Worm (Caenorhabditis elegans) whole organism, early embryonic: Measurements from ENCODE around the gene C29F9.5.

ENCODE experiments used
- B0310.2 ChIP-seq: sonication (generic microtip); optimal IDR thresholded peaks from 2 replicates; lab custom pipeline; 2016; ENCODE audit warnings: mild to moderate bottlenecking, missing genetic modification characterization, missing compliant biosample characterization
- F13C5.2 ChIP-seq: sonication (generic microtip); optimal IDR thresholded peaks from 2 replicates; lab custom pipeline; 2017; ENCODE audit warnings: mild to moderate bottlenecking, missing genetic modification characterization, inconsistent platforms, missing compliant biosample characterization
- aly-1 ChIP-seq: sonication (generic microtip); optimal IDR thresholded peaks from 2 replicates; lab custom pipeline; 2016; ENCODE audit warnings: missing genetic modification characterization, missing compliant biosample characterization
- ama-1 ChIP-seq: fragments of 150-350 bp; optimal IDR thresholded peaks from 2 replicates; lab custom pipeline; 2014
- ceh-13 ChIP-seq: fragments of 200-800 bp; sonication (Bioruptor generic); optimal IDR thresholded peaks from 2 replicates; lab custom pipeline; 2018; ENCODE audit warnings: mild to moderate bottlenecking, missing genetic modification characterization, missing compliant biosample characterization
- ceh-36 ChIP-seq: sonication (generic microtip); optimal IDR thresholded peaks from 2 replicates; lab custom pipeline; 2016; ENCODE audit warnings: missing genetic modification characterization, inconsistent platforms, missing compliant biosample characterization
- ets-7 ChIP-seq: sonication (generic microtip); optimal IDR thresholded peaks from 2 replicates; lab custom pipeline; 2016; ENCODE audit warnings: missing genotype, missing genetic modification characterization, missing compliant biosample characterization
- flt-1 ChIP-seq: fragments of 200-800 bp; sonication (Bioruptor generic); IDR thresholded peaks from 2 replicates; pipeline ENCODE4 v1.3.6; 2022; ENCODE audit warnings: missing genetic modification characterization, missing compliant biosample characterization
- hmbx-1 ChIP-seq: sonication (generic microtip); optimal IDR thresholded peaks from 2 replicates; lab custom pipeline; 2016; ENCODE audit warnings: mild to moderate bottlenecking, missing genetic modification characterization, missing compliant biosample characterization
- hmg-4 ChIP-seq: fragments of 200-800 bp; sonication (Bioruptor generic); optimal IDR thresholded peaks from 2 replicates; lab custom pipeline; 2018; ENCODE audit warnings: mild to moderate bottlenecking, missing genetic modification characterization, missing compliant biosample characterization
- hnd-1 ChIP-seq: sonication (generic microtip); optimal IDR thresholded peaks from 2 replicates; lab custom pipeline; 2016; ENCODE audit warnings: missing genetic modification characterization, missing compliant biosample characterization
- pes-1 ChIP-seq: fragments of 200-800 bp; sonication (Bioruptor generic); IDR thresholded peaks from 2 replicates; pipeline ENCODE4 v1.3.6; 2022; ENCODE audit warnings: missing genetic modification reagents, missing genetic modification characterization, missing compliant biosample characterization
- scrt-1 ChIP-seq: fragments of 200-800 bp; sonication (Bioruptor generic); IDR thresholded peaks from 2 replicates; pipeline ENCODE4 v1.3.6; 2022; ENCODE audit warnings: missing genetic modification characterization, missing compliant biosample characterization
- sea-1 ChIP-seq: fragments of 200-800 bp; sonication (Bioruptor generic); conservative IDR thresholded peaks from 2 replicates; pipeline ENCODE4 v1.3.6; 2022; ENCODE audit warnings: missing genetic modification characterization, missing compliant biosample characterization
- tbx-11 ChIP-seq: fragments of 200-800 bp; sonication (Bioruptor generic); IDR thresholded peaks from 2 replicates; pipeline ENCODE4 v1.3.6; 2022; ENCODE audit warnings: missing genetic modification characterization, missing compliant biosample characterization
- tbx-37 ChIP-seq: fragments of 200-800 bp; sonication (Bioruptor generic); conservative IDR thresholded peaks from 2 replicates; pipeline ENCODE4 v1.3.6; 2022; ENCODE audit warnings: missing genetic modification reagents, missing genetic modification characterization, missing compliant biosample characterization
- tra-4 ChIP-seq: sonication (generic microtip); optimal IDR thresholded peaks from 2 replicates; lab custom pipeline; 2017; ENCODE audit warnings: missing genetic modification characterization, missing compliant biosample characterization

Gene C29F9.5

DNA sequence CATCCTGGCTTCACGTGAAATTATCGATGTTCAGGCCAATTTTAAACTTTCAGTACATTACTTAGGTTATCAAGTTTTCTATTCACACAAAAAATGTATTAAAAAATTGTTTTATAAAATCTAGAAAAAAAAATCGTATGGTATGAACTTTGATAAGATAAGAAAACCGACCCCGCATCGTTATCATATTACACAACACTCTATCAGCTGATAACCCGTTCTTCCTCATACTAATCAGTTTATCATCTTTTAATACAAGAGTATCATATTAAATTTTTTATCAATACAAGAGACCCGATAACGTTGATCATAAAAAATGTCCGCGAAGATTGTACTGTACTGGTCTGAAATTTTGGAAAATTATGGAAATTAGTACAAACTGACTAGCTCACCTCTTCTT, 36.9 kb downstream of the C29F9.5 start:
- TF ChIP-seq hnd-1 (tag; lab: Kevin White, UChicago) (no peak), scrt-1 (no peak), flt-1 (GFP tag; lab: Robert Waterston, UW) (no peak), aly-1 (tag; lab: Kevin White, UChicago) (no peak), ama-1 (lab: Kevin White, UChicago) (no peak), hmg-4 (GFP tag; lab: Kevin White, UChicago) (no peak), tbx-11 (GFP tag; lab: Robert Waterston, UW) (no peak), tbx-37 (GFP tag; lab: Robert Waterston, UW) (no peak), F13C5.2 (tag; lab: Kevin White, UChicago) (no peak), ceh-13 (no peak), B0310.2 (tag; lab: Kevin White, UChicago) (no peak)

DNA sequence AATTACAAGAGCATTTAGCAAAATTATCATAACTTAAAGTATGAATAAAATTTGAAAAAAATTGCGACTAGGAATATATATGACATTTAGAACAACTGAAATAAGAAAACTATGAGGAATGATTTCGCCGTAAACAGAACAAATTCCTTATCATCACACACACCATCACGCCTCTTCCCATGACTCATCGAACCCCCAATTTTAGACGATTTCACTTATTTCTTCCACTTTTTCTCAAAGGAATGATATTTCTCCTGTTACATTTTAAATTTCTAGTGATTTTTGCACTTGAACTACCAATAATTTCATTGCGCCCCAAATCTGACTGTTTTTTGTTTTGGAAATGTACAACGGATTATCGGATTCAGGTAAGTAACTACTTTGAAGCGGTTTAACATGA, 39.3 kb downstream of the C29F9.5 start, which contains the start of the genes zig-13 and ver-1:
Gene zig-13, minus strand, starts transcription at position 101 of the 400 bp plus-strand sequence.
Gene ver-1, plus strand, starts transcription at position 180 of the 400 bp plus-strand sequence.
- TF ChIP-seq tra-4 (tag; lab: Kevin White, UChicago) (no peak), hnd-1 (tag; lab: Kevin White, UChicago) (no peak), scrt-1 (no peak), ets-7 (tag; lab: Kevin White, UChicago) (no peak), flt-1 (GFP tag; lab: Robert Waterston, UW) (no peak), F13C5.2 (tag; lab: Kevin White, UChicago) (no peak), tbx-37 (GFP tag; lab: Robert Waterston, UW) (no peak), ceh-13 (no peak), ceh-36 (tag; lab: Kevin White, UChicago) (no peak)

DNA sequence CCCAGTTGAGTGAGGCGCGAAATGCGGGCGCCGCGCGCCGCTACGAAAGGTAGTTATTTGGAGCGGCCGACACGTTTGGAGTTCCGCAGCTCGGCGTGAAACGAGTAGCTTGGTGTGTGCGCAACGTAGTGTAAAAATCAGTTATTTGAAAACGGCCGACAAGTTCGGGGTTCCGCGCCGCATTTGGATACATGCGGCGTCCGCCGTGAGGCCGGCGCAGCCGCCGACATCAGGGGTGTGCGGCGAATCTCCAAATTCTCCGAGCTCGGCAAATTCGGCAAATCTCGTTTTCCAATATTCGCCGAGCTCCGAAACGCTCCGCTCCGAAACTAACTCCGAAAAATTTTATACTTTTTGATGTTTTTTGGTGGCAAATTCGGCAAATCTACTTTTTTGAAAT, 40.7 kb downstream of the C29F9.5 start:
- TF ChIP-seq hmg-4 (GFP tag; lab: Kevin White, UChicago), result no peak
- TF ChIP-seq pes-1 (GFP tag; lab: Robert Waterston, UW), result no peak
- TF ChIP-seq hnd-1 (tag; lab: Kevin White, UChicago), result no peak
- TF ChIP-seq F13C5.2 (tag; lab: Kevin White, UChicago), result no peak
- no peak for TF ChIP-seq ceh-36 (tag; lab: Kevin White, UChicago)
- no peak for TF ChIP-seq flt-1 (GFP tag; lab: Robert Waterston, UW)
- no peak for TF ChIP-seq tbx-37 (GFP tag; lab: Robert Waterston, UW)
- no peak for TF ChIP-seq tra-4 (tag; lab: Kevin White, UChicago)
- no peak for TF ChIP-seq hmbx-1 (tag; lab: Kevin White, UChicago)

DNA sequence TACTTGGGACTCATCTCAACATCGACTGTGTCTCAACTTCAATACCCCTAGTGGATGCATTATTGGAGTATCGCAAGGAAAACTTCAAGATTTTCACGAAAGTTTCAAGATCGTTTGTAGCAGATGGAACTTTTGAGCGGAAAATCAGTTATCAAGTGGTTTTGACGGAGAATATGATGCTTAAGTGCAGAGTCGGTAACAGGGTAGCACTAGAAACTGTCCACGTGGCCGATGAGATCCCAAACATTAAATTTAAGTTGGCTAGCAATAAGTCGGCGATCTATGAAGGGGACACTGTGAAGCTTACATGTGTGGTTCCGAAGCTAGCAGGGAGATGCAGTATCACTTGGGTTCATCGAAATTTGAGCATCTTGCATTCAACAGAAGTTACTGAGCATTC, 41.8 kb downstream of the C29F9.5 start:
- TF ChIP-seq tra-4 (tag; lab: Kevin White, UChicago), result no peak
- no peak for TF ChIP-seq hmbx-1 (tag; lab: Kevin White, UChicago)
- no peak for TF ChIP-seq ama-1 (lab: Kevin White, UChicago)
- no peak for TF ChIP-seq F13C5.2 (tag; lab: Kevin White, UChicago)
- TF ChIP-seq hnd-1 (tag; lab: Kevin White, UChicago), result no peak
- TF ChIP-seq tbx-11 (GFP tag; lab: Robert Waterston, UW), result no peak
- no peak for TF ChIP-seq B0310.2 (tag; lab: Kevin White, UChicago)
- TF ChIP-seq ceh-13, result no peak
- TF ChIP-seq tbx-37 (GFP tag; lab: Robert Waterston, UW), result no peak
- TF ChIP-seq pes-1 (GFP tag; lab: Robert Waterston, UW), result no peak
- TF ChIP-seq hmg-4 (GFP tag; lab: Kevin White, UChicago), result no peak
- TF ChIP-seq scrt-1, result no peak
- no peak for TF ChIP-seq flt-1 (GFP tag; lab: Robert Waterston, UW)
- TF ChIP-seq aly-1 (tag; lab: Kevin White, UChicago), result no peak
- no peak for TF ChIP-seq ceh-36 (tag; lab: Kevin White, UChicago)

DNA sequence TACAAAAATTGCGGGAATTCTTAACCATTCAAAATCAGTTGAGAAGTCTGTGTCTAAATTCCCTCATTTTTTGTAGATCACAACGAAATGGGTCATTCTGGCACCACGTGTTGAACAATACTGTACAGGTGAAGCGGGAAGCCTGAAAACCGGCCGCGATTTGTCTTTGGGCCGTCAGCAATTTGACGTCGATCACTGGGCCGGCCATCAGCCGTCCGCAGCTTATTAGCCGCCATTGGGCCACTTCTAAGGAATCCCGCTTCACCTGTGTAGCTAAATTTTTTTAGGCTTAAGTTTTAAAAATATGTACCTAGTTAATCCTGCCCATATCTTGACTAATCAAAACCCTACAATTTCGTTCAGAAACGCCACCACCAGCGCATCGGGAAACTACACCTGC, 42.4 kb downstream of the C29F9.5 start:
- TF ChIP-seq tra-4 (tag; lab: Kevin White, UChicago) (no peak), ama-1 (lab: Kevin White, UChicago) (no peak), F13C5.2 (tag; lab: Kevin White, UChicago) (no peak), hnd-1 (tag; lab: Kevin White, UChicago) (no peak), tbx-37 (GFP tag; lab: Robert Waterston, UW) (no peak)

DNA sequence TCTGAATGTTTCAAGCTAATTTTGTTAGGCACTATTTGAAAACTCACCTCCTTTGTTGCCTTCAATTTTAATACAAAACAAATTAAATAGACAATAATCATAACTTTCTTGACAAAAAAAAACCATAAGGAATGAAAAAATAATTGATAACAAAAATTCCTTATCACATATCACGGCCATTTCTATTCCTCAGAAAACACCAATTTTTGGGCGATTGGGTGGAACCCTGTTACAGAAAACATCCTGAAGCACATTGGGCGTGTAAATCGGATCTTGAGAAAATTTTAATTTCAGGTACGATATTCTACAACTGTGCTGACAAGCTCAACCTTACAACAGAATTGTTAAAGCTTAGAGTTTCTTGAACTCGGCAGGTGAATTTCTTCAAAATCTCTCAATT, 47.5 kb downstream of the C29F9.5 start, which contains the start of gene F40G9.8:
Gene F40G9.8, minus strand, starts transcription at position 101 of the 400 bp plus-strand sequence.
- TF ChIP-seq ama-1 (lab: Kevin White, UChicago) (no peak), F13C5.2 (tag; lab: Kevin White, UChicago) (no peak), tbx-37 (GFP tag; lab: Robert Waterston, UW) (no peak), ceh-13 (no peak), flt-1 (GFP tag; lab: Robert Waterston, UW) (no peak), hnd-1 (tag; lab: Kevin White, UChicago) (no peak)

DNA sequence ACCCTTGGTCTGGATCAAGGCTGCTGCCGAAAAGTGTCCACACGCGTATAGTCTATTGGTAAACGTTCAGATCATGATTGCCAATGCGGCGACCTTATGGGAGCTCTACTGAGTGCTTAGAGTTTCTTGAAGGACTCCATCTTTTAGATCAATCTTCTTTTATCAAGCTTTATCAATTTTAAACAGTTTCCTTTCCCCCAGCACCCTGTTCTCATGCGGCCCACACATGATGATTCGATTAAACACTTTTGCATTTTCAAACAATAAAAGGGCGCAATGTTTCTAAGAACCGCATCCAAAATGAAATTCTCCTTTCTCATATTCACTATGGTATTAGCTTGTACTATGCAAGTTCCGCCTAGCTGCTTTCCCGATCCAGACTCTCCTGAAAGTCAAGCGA, 48.1 kb downstream of the C29F9.5 start, which contains the start of gene F40G9.7:
Gene F40G9.7, plus strand, starts transcription at position 301 of the 400 bp plus-strand sequence.
- no peak for TF ChIP-seq pes-1 (GFP tag; lab: Robert Waterston, UW)
- no peak for TF ChIP-seq ama-1 (lab: Kevin White, UChicago)
- no peak for TF ChIP-seq tbx-11 (GFP tag; lab: Robert Waterston, UW)
- no peak for TF ChIP-seq sea-1 (GFP tag; lab: Robert Waterston, UW)
- no peak for TF ChIP-seq hmbx-1 (tag; lab: Kevin White, UChicago)
- no peak for TF ChIP-seq F13C5.2 (tag; lab: Kevin White, UChicago)
